Fruit fly (Drosophila melanogaster) whole organism, embryonic: ENCODE measurements around the gene CG5921.

Source experiments
- Bgb ChIP-seq: fragments of 200-800 bp; sonication (Bioruptor generic); IDR thresholded peaks from 2 replicates; pipeline ENCODE4 v1.3.6; 2022; ENCODE audit warnings: missing biosample characterization, missing genetic modification characterization; ENCODE audit not compliant: partially characterized antibody
- CG10462 ChIP-seq: fragments of 200-800 bp; sonication (Bioruptor generic); optimal IDR thresholded peaks from 2 replicates; lab custom pipeline; 2016; ENCODE audit warnings: missing biosample characterization, missing genetic modification characterization
- CG12236 ChIP-seq: fragments of 200-800 bp; sonication (Bioruptor generic); optimal IDR thresholded peaks from 2 replicates; lab custom pipeline; 2016; ENCODE audit warnings: missing biosample characterization, missing genetic modification characterization
- CG12769 ChIP-seq: fragments of 200-800 bp; sonication (Bioruptor generic); optimal IDR thresholded peaks from 2 replicates; lab custom pipeline; 2019; ENCODE audit warnings: missing biosample characterization, mild to moderate bottlenecking, missing genetic modification characterization, moderate library complexity
- CG13775 ChIP-seq: fragments of 200-800 bp; sonication (Bioruptor generic); optimal IDR thresholded peaks from 3 replicates; lab custom pipeline; 2017; ENCODE audit warnings: missing biosample characterization, mild to moderate bottlenecking, missing genetic modification characterization
- CG14050 ChIP-seq: fragments of 200-800 bp; sonication (Bioruptor generic); IDR thresholded peaks from 3 replicates; pipeline ENCODE4 v1.3.6; 2022; ENCODE audit warnings: missing biosample characterization, missing genetic modification characterization
- CG15514 ChIP-seq: fragments of 200-800 bp; sonication (Bioruptor generic); optimal IDR thresholded peaks from 3 replicates; lab custom pipeline; 2017; ENCODE audit warnings: missing biosample characterization, missing genetic modification characterization, mild to moderate bottlenecking, moderate library complexity, missing genetic modification reagents
- CG17612 ChIP-seq: fragments of 200-800 bp; sonication (Bioruptor generic); IDR thresholded peaks from 2 replicates; pipeline ENCODE4 v1.3.6; 2022; ENCODE audit warnings: missing biosample characterization, missing genetic modification characterization
- CG18011 ChIP-seq: fragments of 200-800 bp; sonication (Bioruptor generic); optimal IDR thresholded peaks from 2 replicates; lab custom pipeline; 2017; ENCODE audit warnings: missing biosample characterization, missing genetic modification characterization, mild to moderate bottlenecking, moderate library complexity, missing genotype
- CG2712 ChIP-seq: fragments of 200-800 bp; optimal IDR thresholded peaks from 3 replicates; lab custom pipeline; 2019; ENCODE audit warnings: missing biosample characterization, mild to moderate bottlenecking, missing genetic modification characterization, moderate library complexity
- CG3163 ChIP-seq: fragments of 200-800 bp; sonication (Bioruptor generic); optimal IDR thresholded peaks from 3 replicates; lab custom pipeline; 2016; ENCODE audit warnings: missing biosample characterization, missing genetic modification characterization
- CG4707 ChIP-seq: fragments of 200-800 bp; sonication (Bioruptor generic); optimal IDR thresholded peaks from 2 replicates; lab custom pipeline; 2018; ENCODE audit warnings: missing biosample characterization, mild to moderate bottlenecking, missing genetic modification characterization, moderate library complexity
- CG4820 ChIP-seq: fragments of 200-800 bp; sonication (Bioruptor generic); optimal IDR thresholded peaks from 3 replicates; lab custom pipeline; 2016; ENCODE audit warnings: missing biosample characterization, missing genetic modification characterization
- CG6272 ChIP-seq: fragments of 200-800 bp; sonication (Bioruptor generic); IDR thresholded peaks from 2 replicates; pipeline ENCODE4 v1.3.6; 2022; ENCODE audit warnings: missing biosample characterization, missing genetic modification characterization
- CG6813 ChIP-seq: fragments of 200-800 bp; sonication (Bioruptor generic); optimal IDR thresholded peaks from 2 replicates; lab custom pipeline; 2017; ENCODE audit warnings: missing biosample characterization, missing genetic modification characterization, mild to moderate bottlenecking, moderate library complexity, missing genetic modification reagents
- CG6854 ChIP-seq: fragments of 200-800 bp; sonication (Bioruptor generic); optimal IDR thresholded peaks from 3 replicates; lab custom pipeline; 2017; ENCODE audit warnings: missing biosample characterization, mild to moderate bottlenecking, missing genetic modification characterization
- CG7786 ChIP-seq: fragments of 200-800 bp; sonication (Bioruptor generic); optimal IDR thresholded peaks from 2 replicates; lab custom pipeline; 2016; ENCODE audit warnings: missing biosample characterization, missing genetic modification characterization
- CG7987 ChIP-seq: fragments of 200-800 bp; sonication (Bioruptor generic); optimal IDR thresholded peaks from 2 replicates; lab custom pipeline; 2018; ENCODE audit warnings: missing biosample characterization, mild to moderate bottlenecking, missing genetic modification characterization, moderate library complexity
- CG8388 ChIP-seq: fragments of 200-800 bp; sonication (Bioruptor generic); optimal IDR thresholded peaks from 2 replicates; lab custom pipeline; 2019; ENCODE audit warnings: missing biosample characterization, mild to moderate bottlenecking, missing genetic modification characterization, moderate library complexity
- CG9876 ChIP-seq: fragments of 200-800 bp; sonication (Bioruptor generic); optimal IDR thresholded peaks from 2 replicates; lab custom pipeline; 2016; ENCODE audit warnings: missing biosample characterization, missing genetic modification characterization
- Camta ChIP-seq: fragments of 200-800 bp; sonication (Bioruptor generic); optimal IDR thresholded peaks from 2 replicates; lab custom pipeline; 2016; ENCODE audit warnings: missing biosample characterization, missing genetic modification characterization
- CrebB ChIP-seq: fragments of 200-800 bp; sonication (Bioruptor generic); optimal IDR thresholded peaks from 3 replicates; lab custom pipeline; 2018; ENCODE audit warnings: missing biosample characterization, mild to moderate bottlenecking, missing genetic modification characterization
- D ChIP-seq, 2 experiments: fragments of 200-800 bp in 1 of 2; fragments of >200 bp in 1 of 2; sonication (Bioruptor generic) in 1 of 2; optimal IDR thresholded peaks; 2 replicates in 1 of 2; 3 replicates in 1 of 2; lab custom pipeline; 2017; ENCODE audit warnings: mild to moderate bottlenecking in 1 of 2, missing biosample characterization in 1 of 2, missing genetic modification characterization in 1 of 2, missing genetic modification reagents in 1 of 2
- Doc3 ChIP-seq: fragments of 200-800 bp; sonication (Bioruptor generic); IDR thresholded peaks from 3 replicates; pipeline ENCODE4 v1.3.6; 2022; ENCODE audit warnings: missing biosample characterization, missing genetic modification characterization; ENCODE audit not compliant: partially characterized antibody
- ERR ChIP-seq: fragments of 200-800 bp; sonication (Bioruptor generic); optimal IDR thresholded peaks from 2 replicates; lab custom pipeline; 2016; ENCODE audit warnings: missing biosample characterization, missing genetic modification characterization
- Fer2 ChIP-seq: fragments of 200-800 bp; sonication (Bioruptor generic); optimal IDR thresholded peaks from 2 replicates; lab custom pipeline; 2018; ENCODE audit warnings: missing biosample characterization, mild to moderate bottlenecking, missing genetic modification characterization, moderate library complexity
- HLHmδ ChIP-seq: fragments of 200-800 bp; sonication (Bioruptor generic); optimal IDR thresholded peaks from 2 replicates; lab custom pipeline; 2018; ENCODE audit warnings: missing biosample characterization, mild to moderate bottlenecking, missing genetic modification characterization, moderate library complexity
- Hsf ChIP-seq: fragments of 200-800 bp; sonication (Bioruptor generic); optimal IDR thresholded peaks from 3 replicates; lab custom pipeline; 2016; ENCODE audit warnings: missing biosample characterization, missing genetic modification characterization
- Pdp1 ChIP-seq, 2 experiments: fragments of 200-800 bp; sonication (Bioruptor generic); optimal IDR thresholded peaks; 3 replicates each; lab custom pipeline; 2016; ENCODE audit warnings: missing biosample characterization in 2 of 2, missing genetic modification characterization in 2 of 2, mild to moderate bottlenecking in 1 of 2, moderate library complexity in 1 of 2
- Sox100B ChIP-seq: fragments of 200-800 bp; sonication (Bioruptor generic); optimal IDR thresholded peaks from 3 replicates; lab custom pipeline; 2018; ENCODE audit warnings: missing biosample characterization, mild to moderate bottlenecking, missing genetic modification characterization
- Sry-δ ChIP-seq: fragments of 200-800 bp; sonication (Bioruptor generic); optimal IDR thresholded peaks from 2 replicates; lab custom pipeline; 2016; ENCODE audit warnings: missing biosample characterization, missing genetic modification characterization
- Ssrp ChIP-seq: fragments of 200-800 bp; sonication (Bioruptor generic); optimal IDR thresholded peaks from 2 replicates; lab custom pipeline; 2018; ENCODE audit warnings: missing biosample characterization, mild to moderate bottlenecking, missing genetic modification characterization, moderate library complexity
- Stat92E ChIP-seq, 3 experiments: fragments of >200 bp in 2 of 3; fragments of 200-800 bp in 1 of 3; sonication (Bioruptor generic) in 1 of 3; optimal IDR thresholded peaks; 2 replicates each; lab custom pipeline; 2017 to 2019; ENCODE audit warnings: missing biosample characterization in 3 of 3, missing genetic modification characterization in 3 of 3, mild to moderate bottlenecking in 1 of 3, moderate library complexity in 1 of 3
- Usf ChIP-seq: fragments of 200-800 bp; sonication (Bioruptor generic); optimal IDR thresholded peaks from 2 replicates; lab custom pipeline; 2017; ENCODE audit warnings: missing genotype, missing biosample characterization, missing genetic modification characterization
- bowl ChIP-seq: fragments of 200-800 bp; sonication (Bioruptor generic); IDR thresholded peaks from 2 replicates; pipeline ENCODE4 v1.3.6; 2022; ENCODE audit warnings: missing biosample characterization, missing genetic modification characterization
- chinmo ChIP-seq: fragments of 200-800 bp; sonication (Bioruptor generic); IDR thresholded peaks from 4 replicates; pipeline ENCODE4 v1.3.6; 2022; ENCODE audit warnings: missing biosample characterization, missing genetic modification characterization; ENCODE audit not compliant: partially characterized antibody
- dimm ChIP-seq: fragments of 200-800 bp; sonication (Bioruptor generic); IDR thresholded peaks from 2 replicates; pipeline ENCODE4 v1.3.6; 2022; ENCODE audit warnings: missing biosample characterization, missing genetic modification characterization
- eve ChIP-seq, 2 experiments: fragments of >200 bp; optimal IDR thresholded peaks; 2 replicates each; lab custom pipeline; 2017; ENCODE audit warnings: missing biosample characterization in 2 of 2, missing genetic modification characterization in 2 of 2
- eyg ChIP-seq: fragments of 200-800 bp; sonication (Bioruptor generic); optimal IDR thresholded peaks from 3 replicates; lab custom pipeline; 2016; ENCODE audit warnings: missing biosample characterization, missing genetic modification characterization
- fd3F ChIP-seq: fragments of 200-800 bp; sonication (Bioruptor generic); optimal IDR thresholded peaks from 2 replicates; lab custom pipeline; 2018; ENCODE audit warnings: missing biosample characterization, mild to moderate bottlenecking, missing genetic modification characterization, moderate library complexity
- kah ChIP-seq: fragments of 200-800 bp; sonication (Bioruptor generic); optimal IDR thresholded peaks from 2 replicates; lab custom pipeline; 2018; ENCODE audit warnings: missing biosample characterization, mild to moderate bottlenecking, missing genetic modification characterization
- lmd ChIP-seq: fragments of 200-800 bp; sonication (Bioruptor generic); IDR thresholded peaks from 2 replicates; pipeline ENCODE4 v1.3.6; 2022; ENCODE audit warnings: missing biosample characterization, missing genetic modification characterization
- mam ChIP-seq: fragments of 200-800 bp; sonication (Bioruptor generic); optimal IDR thresholded peaks from 3 replicates; lab custom pipeline; 2016; ENCODE audit warnings: missing biosample characterization, missing genetic modification characterization
- nau ChIP-seq: fragments of 200-800 bp; sonication (Bioruptor generic); optimal IDR thresholded peaks from 3 replicates; lab custom pipeline; 2017; ENCODE audit warnings: missing biosample characterization, mild to moderate bottlenecking, missing genetic modification characterization, missing genetic modification reagents
- seq ChIP-seq: fragments of 200-800 bp; sonication (Bioruptor generic); IDR thresholded peaks from 2 replicates; pipeline ENCODE4 v1.3.6; 2022; ENCODE audit warnings: missing biosample characterization, missing genetic modification characterization
- slbo ChIP-seq: fragments of 200-800 bp; sonication (Bioruptor generic); IDR thresholded peaks from 2 replicates; pipeline ENCODE4 v1.3.6; 2022; ENCODE audit warnings: missing biosample characterization, missing genetic modification characterization
- sug ChIP-seq: fragments of 200-800 bp; optimal IDR thresholded peaks from 2 replicates; lab custom pipeline; 2019; ENCODE audit warnings: missing biosample characterization, mild to moderate bottlenecking, missing genetic modification characterization, moderate library complexity
- tio ChIP-seq: fragments of 200-800 bp; sonication (Bioruptor generic); optimal IDR thresholded peaks from 2 replicates; lab custom pipeline; 2017; ENCODE audit warnings: missing biosample characterization, missing genetic modification characterization, inconsistent platforms
- tll ChIP-seq, 2 experiments: fragments of 200-800 bp in 1 of 2; fragments of >200 bp in 1 of 2; sonication (Bioruptor generic) in 1 of 2; optimal IDR thresholded peaks; 2 replicates each; lab custom pipeline; 2017 to 2019; ENCODE audit warnings: missing biosample characterization in 2 of 2, missing genetic modification characterization in 2 of 2, mild to moderate bottlenecking in 1 of 2, moderate library complexity in 1 of 2

The CG5921 gene

dm6 chrX:6024638-6025037, 26.0 kb upstream of the CG5921 start (continued):
- TF ChIP-seq eve (GFP tag; optimal IDR thresholded peaks at IDR 0.05; lab: Kevin White, UChicago) (no peak), slbo (GFP tag; lab: Robert Waterston, UW) (no peak), D (optimal IDR thresholded peaks at IDR 0.05; lab: Kevin White, UChicago) (no peak), D (GFP tag; optimal IDR thresholded peaks at IDR 0.05; lab: Kevin White, UChicago) (peak; percentile 52), Sry-δ (GFP tag; lab: Kevin White, UChicago) (no peak), mam (GFP tag; lab: Kevin White, UChicago) (no peak), CG13775 (GFP tag; lab: Kevin White, UChicago) (peak; percentile 26), Camta (no peak), Fer2 (tag; lab: Kevin White, UChicago) (no peak), CG10462 (GFP tag; lab: Kevin White, UChicago) (no peak), CG2712 (tag; lab: Kevin White, UChicago) (peak; percentile 74), CG14050 (no peak), tio (GFP tag; lab: Kevin White, UChicago) (peak; percentile 37), CG7786 (GFP tag; lab: Kevin White, UChicago) (peak; percentile 39), CG9876 (GFP tag; lab: Kevin White, UChicago) (no peak), chinmo (GFP tag; lab: Robert Waterston, UW) (no peak), CG6854 (GFP tag; lab: Kevin White, UChicago) (no peak), lmd (peak; percentile 55), dimm (GFP tag; lab: Robert Waterston, UW) (no peak), Bgb (no peak), CG6813 (GFP tag; lab: Kevin White, UChicago) (no peak), CrebB (tag; lab: Kevin White, UChicago) (no peak), kah (GFP tag; lab: Kevin White, UChicago) (no peak), sug (tag; lab: Kevin White, UChicago) (no peak), Usf (GFP tag; lab: Kevin White, UChicago) (peak; percentile 17), CG4707 (GFP tag; lab: Kevin White, UChicago) (no peak), Sox100B (GFP tag; lab: Kevin White, UChicago) (peak; percentile 9), HLHmδ (GFP tag; lab: Kevin White, UChicago) (no peak), bowl (GFP tag; lab: Robert Waterston, UW) (no peak), fd3F (GFP tag; lab: Kevin White, UChicago) (no peak), CG3163 (no peak), Hsf (GFP tag; lab: Kevin White, UChicago) (peak; percentile 47), CG15514 (GFP tag; lab: Kevin White, UChicago) (no peak), Ssrp (peak; percentile 34), eyg (no peak), CG18011 (no peak), CG7987 (GFP tag; lab: Kevin White, UChicago) (no peak), ERR (GFP tag; lab: Kevin White, UChicago) (no peak), Pdp1 (GFP tag; optimal IDR thresholded peaks at IDR 0.05; lab: Kevin White, UChicago) (no peak), tll (GFP tag; optimal IDR thresholded peaks at IDR 0.05; lab: Kevin White, UChicago) (no peak), seq (GFP tag; lab: Robert Waterston, UW) (0 out of 2 replicates have a peak, but pooled peaks have one; percentile 21), CG12769 (tag; lab: Kevin White, UChicago) (peak; percentile 0), CG17612 (GFP tag; lab: Robert Waterston, UW) (no peak), Doc3 (no peak), CG4820 (GFP tag; lab: Kevin White, UChicago) (peak; percentile 18), CG12236 (GFP tag; lab: Kevin White, UChicago) (no peak), CG6272 (no peak), nau (GFP tag; lab: Kevin White, UChicago) (no peak), CG8388 (GFP tag; lab: Kevin White, UChicago) (peak; percentile 43), Stat92E (GFP tag; optimal IDR thresholded peaks at IDR 0.05; lab: Kevin White, UChicago) (no peak)
